Worm (Caenorhabditis elegans) whole organism, early embryonic: ENCODE data around the gene usp-46.

ENCODE experiments used
- aly-1 ChIP-seq: sonication (generic microtip); optimal IDR thresholded peaks from 2 replicates; lab custom pipeline; 2016; ENCODE audit warnings: missing genetic modification characterization, missing compliant biosample characterization
- ama-1 ChIP-seq: fragments of 150-350 bp; optimal IDR thresholded peaks from 2 replicates; lab custom pipeline; 2014
- flt-1 ChIP-seq: fragments of 200-800 bp; sonication (Bioruptor generic); IDR thresholded peaks from 2 replicates; pipeline ENCODE4 v1.3.6; 2022; ENCODE audit warnings: missing genetic modification characterization, missing compliant biosample characterization
- scrt-1 ChIP-seq: fragments of 200-800 bp; sonication (Bioruptor generic); IDR thresholded peaks from 2 replicates; pipeline ENCODE4 v1.3.6; 2022; ENCODE audit warnings: missing genetic modification characterization, missing compliant biosample characterization
- tbx-37 ChIP-seq: fragments of 200-800 bp; sonication (Bioruptor generic); conservative IDR thresholded peaks from 2 replicates; pipeline ENCODE4 v1.3.6; 2022; ENCODE audit warnings: missing genetic modification reagents, missing genetic modification characterization, missing compliant biosample characterization
- tra-4 ChIP-seq: sonication (generic microtip); optimal IDR thresholded peaks from 2 replicates; lab custom pipeline; 2017; ENCODE audit warnings: missing genetic modification characterization, missing compliant biosample characterization

- no peak for TF ChIP-seq aly-1
- TF ChIP-seq tbx-37 (GFP tag; lab: Robert Waterston, UW), result no peak
- no peak for TF ChIP-seq ama-1 (lab: Kevin White, UChicago)
- no peak for TF ChIP-seq flt-1 (GFP tag; lab: Robert Waterston, UW)
- TF ChIP-seq tra-4, result no peak
- no peak for TF ChIP-seq scrt-1 (GFP tag; lab: Robert Waterston, UW)
Measured at ce11 chrIII:9796448-9796847, 20.0 kb downstream of the usp-46 start, which contains the start of gene srxa-10.
